Fruit fly (Drosophila melanogaster): ENCODE results near the gene CG9316.

- TF ChIP-seq CG8478 (optimal IDR thresholded peaks at IDR 0.05) (no peak), CTCF (optimal IDR thresholded peaks at IDR 0.05) (peak in 1 of 2 experiments; percentile 35)
These were observed 31.4 kb upstream of the CG9316 start, which contains the start of the genes Rhau and dia for dm6 chr2L:20757808-20758187.
